Worm (Caenorhabditis elegans) whole organism, mixed stage, embryonic: Measurements from ENCODE around the gene E04D5.5.

Experiments used
- M03D4.4 ChIP-seq: sonication (generic microtip); optimal IDR thresholded peaks from 2 replicates; lab custom pipeline; 2017; ENCODE audit warnings: mild to moderate bottlenecking, missing genetic modification characterization, missing compliant biosample characterization
- bed-3 ChIP-seq: fragments of 200-800 bp; sonication (Bioruptor generic); optimal IDR thresholded peaks from 3 replicates; lab custom pipeline; 2018; ENCODE audit warnings: mild to moderate bottlenecking, missing genetic modification characterization, moderate library complexity, missing compliant biosample characterization
- blmp-1 ChIP-seq: fragments of 150-350 bp; optimal IDR thresholded peaks from 2 replicates; lab custom pipeline; 2014; ENCODE audit warnings: missing biosample characterization, missing genetic modification characterization
- ceh-39 ChIP-seq: fragments of 150-350 bp; optimal IDR thresholded peaks from 2 replicates; lab custom pipeline; 2014; ENCODE audit warnings: missing biosample characterization, missing genetic modification characterization
- ceh-83 ChIP-seq: fragments of 200-800 bp; sonication (Bioruptor generic); optimal IDR thresholded peaks from 2 replicates; lab custom pipeline; 2018; ENCODE audit warnings: mild to moderate bottlenecking, missing genetic modification characterization, missing compliant biosample characterization
- ces-1 ChIP-seq: fragments of 150-350 bp; optimal IDR thresholded peaks from 2 replicates; lab custom pipeline; 2014; ENCODE audit warnings: missing biosample characterization, missing genetic modification reagents, missing genetic modification characterization
- cnd-1 ChIP-seq: fragments of 200-800 bp; sonication (Bioruptor generic); optimal IDR thresholded peaks from 2 replicates; lab custom pipeline; 2018; ENCODE audit warnings: mild to moderate bottlenecking, missing genetic modification characterization, missing compliant biosample characterization
- drap-1 ChIP-seq: fragments of 200-800 bp; sonication (Bioruptor generic); optimal IDR thresholded peaks from 3 replicates; lab custom pipeline; 2018; ENCODE audit warnings: mild to moderate bottlenecking, missing genetic modification characterization, missing compliant biosample characterization
- elt-1 ChIP-seq: sonication (generic microtip); optimal IDR thresholded peaks from 2 replicates; lab custom pipeline; 2017; ENCODE audit warnings: missing genetic modification characterization, mild to moderate bottlenecking, missing compliant biosample characterization, antibody characterized with exemption, moderate library complexity, borderline replicate concordance; ENCODE audit not compliant: insufficient read depth
- hlh-1 ChIP-seq: fragments of 150-350 bp; optimal IDR thresholded peaks from 2 replicates; lab custom pipeline; 2014; ENCODE audit warnings: missing biosample characterization, missing genetic modification reagents, missing genetic modification characterization
- lin-13 ChIP-seq: fragments of 150-350 bp; optimal IDR thresholded peaks from 2 replicates; lab custom pipeline; 2014; ENCODE audit warnings: missing biosample characterization, missing genetic modification characterization
- lin-32 ChIP-seq: fragments of 200-800 bp; sonication (Bioruptor generic); optimal IDR thresholded peaks from 2 replicates; lab custom pipeline; 2018; ENCODE audit warnings: mild to moderate bottlenecking, missing genetic modification characterization, missing compliant biosample characterization
- lsy-2 ChIP-seq: fragments of 150-350 bp; optimal IDR thresholded peaks from 2 replicates; lab custom pipeline; 2014; ENCODE audit warnings: missing biosample characterization, missing genetic modification characterization
- mab-5 ChIP-seq: fragments of 150-350 bp; optimal IDR thresholded peaks from 2 replicates; lab custom pipeline; 2014; ENCODE audit warnings: missing biosample characterization, missing genetic modification characterization
- mep-1 ChIP-seq: fragments of 150-350 bp; optimal IDR thresholded peaks from 2 replicates; lab custom pipeline; 2017; ENCODE audit warnings: missing biosample characterization, missing genetic modification reagents, missing genetic modification characterization, inconsistent platforms
- mls-2 ChIP-seq: sonication (generic microtip); optimal IDR thresholded peaks from 2 replicates; lab custom pipeline; 2016; ENCODE audit warnings: mild to moderate bottlenecking, missing genetic modification characterization, moderate library complexity, missing compliant biosample characterization
- nhr-12 ChIP-seq: fragments of 150-350 bp; optimal IDR thresholded peaks from 2 replicates; lab custom pipeline; 2014; ENCODE audit warnings: missing biosample characterization, missing genetic modification characterization
- nhr-2 ChIP-seq: fragments of 150-350 bp; optimal IDR thresholded peaks from 2 replicates; lab custom pipeline; 2014; ENCODE audit warnings: missing biosample characterization, missing genetic modification characterization
- nhr-28 ChIP-seq: fragments of 150-350 bp; optimal IDR thresholded peaks from 2 replicates; lab custom pipeline; 2014; ENCODE audit warnings: missing biosample characterization, missing genetic modification characterization
- nhr-76 ChIP-seq: sonication (generic microtip); optimal IDR thresholded peaks from 2 replicates; lab custom pipeline; 2017; ENCODE audit warnings: missing biosample characterization, missing genetic modification characterization
- pha-4 ChIP-seq: fragments of 150-350 bp; optimal IDR thresholded peaks from 2 replicates; lab custom pipeline; 2018; ENCODE audit warnings: missing biosample characterization, missing genetic modification reagents, missing genetic modification characterization
- sem-2 ChIP-seq: fragments of 200-800 bp; sonication (Bioruptor generic); optimal IDR thresholded peaks from 2 replicates; lab custom pipeline; 2018; ENCODE audit warnings: mild to moderate bottlenecking, missing genetic modification characterization, missing compliant biosample characterization
- snpc-4 ChIP-seq: fragments of 150-350 bp; optimal IDR thresholded peaks from 2 replicates; lab custom pipeline; 2014; ENCODE audit warnings: missing biosample characterization, missing genetic modification characterization
- sptf-1 ChIP-seq: sonication (generic microtip); optimal IDR thresholded peaks from 2 replicates; lab custom pipeline; 2017; ENCODE audit warnings: mild to moderate bottlenecking, missing genetic modification characterization, moderate library complexity, missing compliant biosample characterization
- tbx-8 ChIP-seq: fragments of 200-800 bp; sonication (Bioruptor generic); optimal IDR thresholded peaks from 2 replicates; lab custom pipeline; 2018; ENCODE audit warnings: mild to moderate bottlenecking, missing genetic modification characterization, moderate library complexity, missing compliant biosample characterization
- unc-120 ChIP-seq: sonication (generic microtip); optimal IDR thresholded peaks from 2 replicates; lab custom pipeline; 2017; ENCODE audit warnings: missing genetic modification characterization, missing compliant biosample characterization; ENCODE audit not compliant: poor library complexity, severe bottlenecking
- unc-39 ChIP-seq: fragments of 150-350 bp; optimal IDR thresholded peaks from 2 replicates; lab custom pipeline; 2014; ENCODE audit warnings: missing biosample characterization, missing genetic modification characterization
- ztf-11 ChIP-seq: fragments of 150-350 bp; optimal IDR thresholded peaks from 2 replicates; lab custom pipeline; 2014; ENCODE audit warnings: missing biosample characterization, missing genetic modification characterization

The E04D5.5 gene

ce11 chrII:10402991-10403390, 8.1 kb upstream of the E04D5.5 start:
- TF ChIP-seq pha-4 (tag; lab: Kevin White, UChicago) (no peak), nhr-2 (tag; lab: Kevin White, UChicago) (no peak), nhr-12 (tag; lab: Kevin White, UChicago) (no peak), sptf-1 (tag; lab: Kevin White, UChicago) (no peak), cnd-1 (tag; lab: Kevin White, UChicago) (no peak), M03D4.4 (tag; lab: Kevin White, UChicago) (no peak), ces-1 (GFP tag; lab: Kevin White, UChicago) (no peak), ztf-11 (no peak), mab-5 (tag; lab: Kevin White, UChicago) (no peak), sem-2 (GFP tag; lab: Kevin White, UChicago) (no peak), drap-1 (GFP tag; lab: Kevin White, UChicago) (no peak), mls-2 (tag; lab: Kevin White, UChicago) (no peak)

- TF ChIP-seq ces-1 (GFP tag; lab: Kevin White, UChicago) (peak; percentile 59), lsy-2 (tag; lab: Kevin White, UChicago) (peak; percentile 90), mep-1 (tag; lab: Kevin White, UChicago) (no peak)
Measured at ce11 chrII:10416332-10416863, 5.3 kb downstream of the E04D5.5 start, which contains the start of gene eif-2A. Gene eif-2A (plus strand): TSS chrII:10416800.

DNA sequence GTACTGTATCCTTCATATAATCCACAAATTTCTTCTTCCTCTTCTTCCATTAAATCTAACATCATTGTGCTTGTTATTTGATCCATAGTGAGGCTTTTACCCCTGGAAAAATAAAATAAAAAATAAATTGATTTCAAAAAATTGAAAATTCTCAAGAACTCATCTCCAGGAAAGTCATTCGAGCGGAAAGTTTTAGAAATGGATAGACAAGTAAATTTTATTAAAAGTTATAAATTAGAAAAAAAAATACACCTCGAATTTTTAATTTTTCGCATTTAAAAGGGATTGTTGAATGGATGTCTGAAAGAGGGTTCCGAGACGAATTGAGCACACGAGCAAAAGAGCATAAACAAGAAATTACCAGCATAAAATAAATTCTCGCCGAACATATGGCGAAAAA, 10.9 kb downstream of the E04D5.5 start, which contains the start of gene frpr-21:
Gene frpr-21, minus strand, starts transcription at position 101 of the 400 bp plus-strand sequence.
- TF ChIP-seq tbx-8 (GFP tag; lab: Kevin White, UChicago) (no peak), mep-1 (tag; lab: Kevin White, UChicago) (no peak)

DNA sequence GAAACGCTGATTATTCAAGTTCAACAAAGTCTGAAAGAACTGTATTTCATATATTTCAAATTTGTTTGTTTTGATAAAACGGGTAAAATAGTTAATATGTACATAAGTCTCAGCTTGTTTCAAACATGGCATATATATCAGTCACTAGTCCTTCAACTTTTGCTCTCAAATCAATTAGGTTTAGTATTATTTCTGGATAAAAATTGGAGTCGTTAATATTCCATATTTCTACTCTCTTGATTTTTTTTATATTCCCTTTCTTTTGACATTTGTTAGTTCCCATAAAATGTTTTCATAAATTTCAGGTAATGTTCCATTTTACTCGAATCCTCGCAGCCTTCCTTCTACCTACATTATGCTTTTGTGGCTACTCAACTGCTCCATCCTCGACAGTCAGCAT, 24.7 kb downstream of the E04D5.5 start, which contains the start of gene cut-4:
Gene cut-4, plus strand, starts transcription at position 301 of the 400 bp plus-strand sequence.
- no peak for TF ChIP-seq lin-32 (GFP tag; lab: Kevin White, UChicago)

DNA sequence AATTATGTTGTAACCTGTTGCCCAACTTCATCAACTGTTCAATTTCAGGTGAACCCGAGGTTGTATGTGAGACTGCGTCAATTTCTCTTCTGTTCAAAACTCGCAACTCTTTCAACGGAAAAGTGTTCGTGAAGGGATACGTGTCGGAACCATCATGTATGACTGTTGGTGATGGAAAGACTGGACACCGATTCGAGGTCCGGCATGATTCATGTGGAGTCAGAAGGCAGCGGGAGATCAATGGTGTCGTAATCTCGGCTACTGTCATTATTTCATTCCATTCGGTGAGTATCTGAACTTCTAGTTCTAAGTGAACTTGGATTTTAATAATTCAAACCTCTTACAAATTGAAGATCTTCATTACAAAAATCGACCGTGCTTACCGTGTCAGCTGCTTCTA, 26.8 kb downstream of the E04D5.5 start:
- no peak for TF ChIP-seq elt-1 (tag; lab: Kevin White, UChicago)
- no peak for TF ChIP-seq mab-5 (tag; lab: Kevin White, UChicago)
- no peak for TF ChIP-seq M03D4.4 (tag; lab: Kevin White, UChicago)
- TF ChIP-seq tbx-8 (GFP tag; lab: Kevin White, UChicago) = no peak
- TF ChIP-seq lin-13 (tag; lab: Kevin White, UChicago) = no peak
- no peak for TF ChIP-seq ceh-39
- no peak for TF ChIP-seq hlh-1 (tag; lab: Kevin White, UChicago)
- TF ChIP-seq drap-1 (GFP tag; lab: Kevin White, UChicago) = no peak

DNA sequence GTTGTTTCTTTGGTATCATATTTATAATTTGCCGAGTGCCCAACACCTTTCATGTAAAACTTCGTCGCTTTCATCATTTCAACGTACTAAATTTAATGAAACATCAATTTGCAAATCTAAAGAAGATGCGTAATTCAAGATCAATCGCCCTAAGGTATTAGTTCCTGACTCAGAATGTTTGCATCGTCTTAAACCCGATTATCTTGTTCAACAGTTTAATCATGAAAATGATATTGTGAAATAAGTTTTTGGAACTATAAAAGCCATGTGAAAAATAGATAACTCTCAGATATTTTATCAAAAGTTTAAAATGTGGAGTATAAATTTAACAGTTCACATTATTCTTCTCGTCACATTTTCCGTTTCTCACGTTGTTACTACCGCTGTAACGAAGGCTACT, 28.9 kb downstream of the E04D5.5 start, which contains the start of gene E04D5.4:
Gene E04D5.4, plus strand, starts transcription at position 301 of the 400 bp plus-strand sequence.
- no peak for TF ChIP-seq unc-39
- TF ChIP-seq sptf-1 (tag; lab: Kevin White, UChicago) = no peak
- TF ChIP-seq tbx-8 (GFP tag; lab: Kevin White, UChicago) = no peak
- TF ChIP-seq nhr-12 (tag; lab: Kevin White, UChicago) = no peak
- no peak for TF ChIP-seq snpc-4
- no peak for TF ChIP-seq lsy-2 (tag; lab: Kevin White, UChicago)
- no peak for TF ChIP-seq drap-1 (GFP tag; lab: Kevin White, UChicago)
- no peak for TF ChIP-seq mls-2 (tag; lab: Kevin White, UChicago)
- TF ChIP-seq M03D4.4 (tag; lab: Kevin White, UChicago) = no peak
- no peak for TF ChIP-seq blmp-1 (tag; lab: Kevin White, UChicago)
- TF ChIP-seq elt-1 (tag; lab: Kevin White, UChicago) = no peak
- no peak for TF ChIP-seq ztf-11
- TF ChIP-seq ceh-83 (GFP tag; lab: Kevin White, UChicago) = no peak
- no peak for TF ChIP-seq ces-1 (GFP tag; lab: Kevin White, UChicago)
- no peak for TF ChIP-seq nhr-76
- TF ChIP-seq ceh-39 = no peak
- TF ChIP-seq nhr-28 (tag; lab: Kevin White, UChicago) = no peak
- no peak for TF ChIP-seq bed-3 (GFP tag; lab: Kevin White, UChicago)
- no peak for TF ChIP-seq unc-120
- TF ChIP-seq lin-32 (GFP tag; lab: Kevin White, UChicago) = no peak
